Worm (Caenorhabditis elegans) whole organism, late embryonic: ENCODE measurements around the gene unc-130.

Source experiments
- C38D4.7 ChIP-seq: fragments of 200-800 bp; sonication (Bioruptor generic); optimal IDR thresholded peaks from 2 replicates; lab custom pipeline; 2018; ENCODE audit warnings: mild to moderate bottlenecking, missing genetic modification characterization, moderate library complexity, missing compliant biosample characterization
- F13H6.1 ChIP-seq: sonication (generic microtip); optimal IDR thresholded peaks from 2 replicates; lab custom pipeline; 2016; ENCODE audit warnings: missing genetic modification characterization, missing compliant biosample characterization
- K09A11.1 ChIP-seq: sonication (generic microtip); optimal IDR thresholded peaks from 2 replicates; lab custom pipeline; 2017; ENCODE audit warnings: antibody characterized with exemption, mild to moderate bottlenecking, missing genetic modification characterization, missing compliant biosample characterization; ENCODE audit not compliant: insufficient read depth
- Y22D7AL.16 ChIP-seq: sonication (generic microtip); optimal IDR thresholded peaks from 2 replicates; lab custom pipeline; 2016; ENCODE audit warnings: missing genetic modification characterization, missing compliant biosample characterization
- ceh-14 ChIP-seq: sonication (generic microtip); optimal IDR thresholded peaks from 2 replicates; lab custom pipeline; 2016; ENCODE audit warnings: missing genotype, missing genetic modification characterization, missing compliant biosample characterization
- ceh-18 ChIP-seq: sonication (generic microtip); optimal IDR thresholded peaks from 2 replicates; lab custom pipeline; 2016; ENCODE audit warnings: missing genetic modification characterization, missing compliant biosample characterization
- ceh-2 ChIP-seq: sonication (generic microtip); optimal IDR thresholded peaks from 2 replicates; lab custom pipeline; 2016; ENCODE audit warnings: missing genotype, missing genetic modification characterization, missing compliant biosample characterization
- ceh-30 ChIP-seq: fragments of 150-350 bp; optimal IDR thresholded peaks from 2 replicates; lab custom pipeline; 2014; ENCODE audit warnings: missing biosample characterization, missing genetic modification characterization
- ceh-31 ChIP-seq: sonication (generic microtip); optimal IDR thresholded peaks from 2 replicates; lab custom pipeline; 2016; ENCODE audit warnings: missing genetic modification characterization, missing compliant biosample characterization
- ceh-34 ChIP-seq: sonication (generic microtip); optimal IDR thresholded peaks from 2 replicates; lab custom pipeline; 2016; ENCODE audit warnings: mild to moderate bottlenecking, missing genetic modification characterization, missing compliant biosample characterization
- ceh-6 ChIP-seq: fragments of 200-800 bp; sonication (Bioruptor generic); optimal IDR thresholded peaks from 2 replicates; lab custom pipeline; 2018; ENCODE audit warnings: mild to moderate bottlenecking, missing genetic modification characterization, missing compliant biosample characterization
- ceh-9 ChIP-seq: sonication (generic microtip); optimal IDR thresholded peaks from 2 replicates; lab custom pipeline; 2016; ENCODE audit warnings: mild to moderate bottlenecking, missing genetic modification characterization, inconsistent platforms, missing compliant biosample characterization
- dmd-4 ChIP-seq: sonication (generic microtip); optimal IDR thresholded peaks from 2 replicates; lab custom pipeline; 2016; ENCODE audit warnings: borderline replicate concordance, missing genetic modification characterization, missing compliant biosample characterization
- dve-1 ChIP-seq: sonication (generic microtip); optimal IDR thresholded peaks from 2 replicates; lab custom pipeline; 2017; ENCODE audit warnings: antibody characterized with exemption, mild to moderate bottlenecking, missing genetic modification characterization, missing compliant biosample characterization
- elt-4 ChIP-seq: sonication (generic microtip); optimal IDR thresholded peaks from 2 replicates; lab custom pipeline; 2016; ENCODE audit warnings: missing genetic modification characterization, missing compliant biosample characterization
- ets-4 ChIP-seq: sonication (generic microtip); optimal IDR thresholded peaks from 2 replicates; lab custom pipeline; 2016; ENCODE audit warnings: missing genetic modification characterization, missing compliant biosample characterization
- eyg-1 ChIP-seq: sonication (generic microtip); optimal IDR thresholded peaks from 2 replicates; lab custom pipeline; 2016; ENCODE audit warnings: missing genotype, missing genetic modification characterization, missing compliant biosample characterization
- fkh-6 ChIP-seq: sonication (generic microtip); optimal IDR thresholded peaks from 2 replicates; lab custom pipeline; 2016; ENCODE audit warnings: missing genetic modification characterization, missing compliant biosample characterization
- gmeb-2 ChIP-seq: sonication (generic microtip); optimal IDR thresholded peaks from 2 replicates; lab custom pipeline; 2016; ENCODE audit warnings: missing genetic modification characterization, inconsistent platforms, missing compliant biosample characterization
- hlh-15 ChIP-seq: sonication (generic microtip); optimal IDR thresholded peaks from 2 replicates; lab custom pipeline; 2016; ENCODE audit warnings: missing genetic modification characterization, missing compliant biosample characterization
- lim-6 ChIP-seq: sonication (generic microtip); optimal IDR thresholded peaks from 2 replicates; lab custom pipeline; 2016; ENCODE audit warnings: missing genetic modification characterization, missing compliant biosample characterization
- madf-2 ChIP-seq: sonication (generic microtip); optimal IDR thresholded peaks from 2 replicates; lab custom pipeline; 2017; ENCODE audit warnings: missing genetic modification characterization, missing compliant biosample characterization
- mec-3 ChIP-seq: sonication (generic microtip); optimal IDR thresholded peaks from 2 replicates; lab custom pipeline; 2016; ENCODE audit warnings: borderline replicate concordance, missing genetic modification characterization, missing compliant biosample characterization
- npax-4 ChIP-seq: sonication (generic microtip); optimal IDR thresholded peaks from 2 replicates; lab custom pipeline; 2016; ENCODE audit warnings: missing genetic modification characterization, missing compliant biosample characterization
- pqm-1 ChIP-seq: sonication (generic microtip); optimal IDR thresholded peaks from 2 replicates; lab custom pipeline; 2016; ENCODE audit warnings: missing genetic modification characterization, missing compliant biosample characterization
- pros-1 ChIP-seq: fragments of 150-350 bp; optimal IDR thresholded peaks from 2 replicates; lab custom pipeline; 2014; ENCODE audit warnings: missing biosample characterization, missing genetic modification reagents, missing genetic modification characterization
- ref-2 ChIP-seq: sonication (generic microtip); optimal IDR thresholded peaks from 2 replicates; lab custom pipeline; 2016; ENCODE audit warnings: missing genetic modification characterization, missing compliant biosample characterization
- sdc-2 ChIP-seq: sonication (generic microtip); optimal IDR thresholded peaks from 2 replicates; lab custom pipeline; 2016; ENCODE audit warnings: missing genotype, missing genetic modification characterization, missing compliant biosample characterization
- sox-2 ChIP-seq: fragments of 200-800 bp; sonication (Bioruptor generic); IDR thresholded peaks from 2 replicates; pipeline ENCODE4 v1.3.6; 2022; ENCODE audit warnings: missing genetic modification reagents, missing genetic modification characterization, missing compliant biosample characterization
- sox-4 ChIP-seq: sonication (generic microtip); optimal IDR thresholded peaks from 2 replicates; lab custom pipeline; 2017; ENCODE audit warnings: mild to moderate bottlenecking, missing genetic modification characterization, inconsistent platforms, missing compliant biosample characterization
- ttx-3 ChIP-seq: sonication (generic microtip); optimal IDR thresholded peaks from 2 replicates; lab custom pipeline; 2016; ENCODE audit warnings: missing genetic modification reagents, missing genetic modification characterization, missing compliant biosample characterization
- unc-3 ChIP-seq, 2 experiments: fragments of 200-800 bp in 1 of 2; sonication (Bioruptor generic) in 1 of 2; sonication (generic microtip) in 1 of 2; conservative IDR thresholded peaks in 1 of 2; optimal IDR thresholded peaks in 1 of 2; 2 replicates each; pipeline versions ENCODE4 v1.3.6 to Lab custom; 2016 to 2022; ENCODE audit warnings: missing compliant biosample characterization in 2 of 2, missing genetic modification characterization in 2 of 2, missing genetic modification reagents in 1 of 2
- unc-42 ChIP-seq: sonication (generic microtip); optimal IDR thresholded peaks from 2 replicates; lab custom pipeline; 2016; ENCODE audit warnings: missing genotype, missing genetic modification characterization, missing compliant biosample characterization
- zip-5 ChIP-seq: sonication (generic microtip); optimal IDR thresholded peaks from 2 replicates; lab custom pipeline; 2016; ENCODE audit warnings: missing genetic modification characterization, missing compliant biosample characterization
- ztf-16 ChIP-seq: sonication (generic microtip); optimal IDR thresholded peaks from 2 replicates; lab custom pipeline; 2017; ENCODE audit warnings: missing genetic modification characterization, missing compliant biosample characterization

unc-130 gene

DNA sequence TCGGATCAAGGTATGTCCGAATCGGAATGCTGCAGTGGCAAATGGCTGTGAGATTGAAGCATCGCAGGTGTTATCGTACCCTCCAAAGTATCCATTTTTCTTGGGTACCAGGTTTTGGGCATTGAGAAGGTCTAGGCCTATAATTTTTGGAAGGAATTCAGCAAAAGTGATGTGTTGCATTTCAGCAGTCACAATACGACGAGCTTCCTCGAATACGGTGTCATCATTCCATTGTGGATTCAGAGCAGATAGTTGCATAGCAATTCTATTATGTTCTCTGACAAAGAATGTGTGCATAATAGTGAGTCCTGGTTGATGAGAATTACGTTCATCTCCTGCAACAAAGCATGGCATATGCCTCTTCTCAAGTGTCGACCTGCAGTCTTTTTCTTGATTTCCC is 38.8 kb upstream of the unc-130 start:
- no peak for TF ChIP-seq gmeb-2 (tag; lab: Kevin White, UChicago)
- TF ChIP-seq npax-4 = no peak
- TF ChIP-seq lim-6 = no peak
- TF ChIP-seq dmd-4 (tag; lab: Kevin White, UChicago) = no peak
- TF ChIP-seq zip-5 (tag; lab: Kevin White, UChicago) = no peak
- TF ChIP-seq ceh-9 = no peak
- no peak for TF ChIP-seq sox-2 (GFP tag; lab: Robert Waterston, UW)
- no peak for TF ChIP-seq unc-42 (tag; lab: Kevin White, UChicago)
- no peak for TF ChIP-seq elt-4 (tag; lab: Kevin White, UChicago)
- no peak for TF ChIP-seq F13H6.1
- no peak for TF ChIP-seq K09A11.1 (tag; lab: Kevin White, UChicago)

DNA sequence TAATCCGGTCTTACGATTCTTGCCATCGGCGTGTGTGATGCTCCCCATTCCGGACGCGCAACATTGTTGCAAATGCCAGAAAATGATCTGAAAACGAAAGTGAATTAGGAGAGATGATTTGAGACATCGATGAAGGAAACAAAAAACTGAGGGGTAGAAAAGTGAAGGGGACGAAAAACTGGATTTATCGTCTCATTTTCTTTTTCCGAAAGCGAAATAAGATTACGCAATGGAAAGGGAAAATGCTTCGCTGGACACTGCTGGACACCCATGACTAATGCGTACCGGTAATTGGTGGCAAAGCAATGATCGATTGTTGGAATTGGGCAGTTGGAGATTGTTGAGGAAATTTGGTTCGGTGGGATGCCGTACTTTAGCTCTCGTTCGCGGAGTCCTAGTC is 35.3 kb upstream of the unc-130 start:
- no peak for TF ChIP-seq ceh-6
- TF ChIP-seq madf-2 = no peak
- TF ChIP-seq sox-4 (tag; lab: Kevin White, UChicago) = no peak
- TF ChIP-seq ets-4 (tag; lab: Kevin White, UChicago) = no peak
- no peak for TF ChIP-seq elt-4 (tag; lab: Kevin White, UChicago)
- TF ChIP-seq hlh-15 (tag; lab: Kevin White, UChicago) = no peak
- TF ChIP-seq ceh-18 (tag; lab: Kevin White, UChicago) = no peak
- no peak for TF ChIP-seq eyg-1 (tag; lab: Kevin White, UChicago)
- TF ChIP-seq ceh-14 (tag; lab: Kevin White, UChicago) = no peak
- no peak for TF ChIP-seq unc-42 (tag; lab: Kevin White, UChicago)
- no peak for TF ChIP-seq ceh-34 (tag; lab: Kevin White, UChicago)
- no peak for TF ChIP-seq fkh-6
- TF ChIP-seq ref-2 (tag; lab: Kevin White, UChicago) = no peak
- TF ChIP-seq ceh-2 (tag; lab: Kevin White, UChicago) = no peak
- TF ChIP-seq ceh-30 (tag; lab: Kevin White, UChicago) = no peak
- TF ChIP-seq pqm-1 (tag; lab: Kevin White, UChicago) = no peak

DNA sequence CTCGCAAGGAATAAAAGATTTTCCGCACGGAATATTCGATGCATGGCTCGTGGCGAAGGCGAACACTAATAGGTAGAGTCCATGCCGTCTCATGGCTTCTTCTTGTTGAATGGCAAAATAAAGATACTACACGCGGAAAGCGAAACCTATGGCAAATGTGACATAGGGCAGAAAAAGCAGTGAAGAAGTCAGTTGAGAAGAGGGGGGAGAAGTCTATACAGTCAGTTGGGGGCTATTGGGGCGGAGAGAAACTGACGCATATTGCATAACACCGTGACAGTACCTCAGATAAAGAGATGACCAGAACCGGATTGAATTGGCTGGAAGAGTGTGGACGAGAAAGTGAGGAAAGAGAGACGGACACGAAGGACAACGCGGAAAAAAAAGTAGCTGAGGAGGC is 34.4 kb upstream of the unc-130 start, which contains the start of gene T06D8.10:
TSS of gene T06D8.10 (minus strand) at position 101 of the 400 bp plus-strand sequence.
- TF ChIP-seq ceh-18 (tag; lab: Kevin White, UChicago) (no peak), sdc-2 (tag; lab: Kevin White, UChicago) (peak; percentile 11)

DNA sequence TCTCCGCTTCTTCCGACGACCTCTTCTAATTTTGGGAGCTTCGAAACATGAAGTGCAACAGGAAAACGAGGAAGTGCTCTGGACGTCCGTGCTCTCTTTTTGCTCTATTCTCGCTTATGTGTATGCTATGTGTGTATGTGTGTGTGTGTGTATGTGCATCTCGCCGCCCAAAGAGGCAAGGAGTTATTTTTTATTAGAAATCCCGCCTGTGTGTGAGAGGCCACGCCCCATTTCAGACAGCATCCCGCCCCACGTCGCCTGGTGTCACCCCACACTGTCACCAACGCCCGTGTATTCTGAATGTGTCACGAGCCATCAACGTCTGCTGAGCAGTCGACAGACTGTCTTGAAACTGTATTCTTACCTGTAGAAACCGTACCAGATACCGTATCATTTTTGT is 26.2 kb upstream of the unc-130 start, which contains the start of gene T05B9.2:
TSS of gene T05B9.2 (plus strand) at position 301 of the 400 bp plus-strand sequence.
- TF ChIP-seq dmd-4 (tag; lab: Kevin White, UChicago) (no peak), ceh-31 (no peak), pros-1 (tag; lab: Kevin White, UChicago) (no peak), C38D4.7 (GFP tag; lab: Kevin White, UChicago) (no peak)

DNA sequence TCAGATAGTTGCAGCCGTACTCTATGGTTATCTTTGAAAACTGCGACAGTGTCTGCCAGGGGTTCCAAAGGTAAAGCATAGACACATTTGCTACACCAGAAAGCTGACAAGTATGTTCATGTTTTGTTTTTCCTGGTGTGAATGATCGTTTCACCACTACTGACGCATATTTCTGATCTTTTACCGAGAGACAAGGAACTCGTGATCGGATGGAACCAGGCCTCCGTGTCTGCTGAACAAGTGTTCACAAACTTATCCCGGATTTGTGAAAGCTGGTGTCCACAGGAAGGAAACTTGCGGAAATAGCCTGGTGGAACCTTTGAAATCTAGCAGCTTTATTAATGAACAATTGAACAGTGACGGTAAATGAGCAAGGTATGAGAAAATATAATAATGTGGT is 22.0 kb upstream of the unc-130 start:
- TF ChIP-seq mec-3 = no peak
- TF ChIP-seq unc-3 (GFP tag; conservative IDR thresholded peaks at IDR 0.05; lab: Robert Waterston, UW) = no peak
- no peak for TF ChIP-seq unc-3 (tag; optimal IDR thresholded peaks at IDR 0.05; lab: Kevin White, UChicago)
- no peak for TF ChIP-seq Y22D7AL.16 (tag; lab: Kevin White, UChicago)
- no peak for TF ChIP-seq dve-1 (tag; lab: Kevin White, UChicago)
- no peak for TF ChIP-seq pqm-1 (tag; lab: Kevin White, UChicago)
- no peak for TF ChIP-seq ztf-16
- no peak for TF ChIP-seq ttx-3 (tag; lab: Kevin White, UChicago)
- TF ChIP-seq madf-2 = no peak
